Fruit fly (Drosophila melanogaster) whole organism, embryonic: Measurements from ENCODE around the gene RpL35.
A peak's percentile ranks its signal among the peaks of the same experiment; 100 is the strongest.

Experiments used
- ATbp ChIP-seq: fragments of 200-800 bp; sonication (Bioruptor generic); optimal IDR thresholded peaks from 2 replicates; lab custom pipeline; 2017; ENCODE audit warnings: missing biosample characterization, mild to moderate bottlenecking, missing genetic modification characterization, missing genetic modification reagents
- CG10209 ChIP-seq: fragments of 200-800 bp; sonication (Bioruptor generic); optimal IDR thresholded peaks from 3 replicates; lab custom pipeline; 2017; ENCODE audit warnings: missing biosample characterization, mild to moderate bottlenecking, missing genetic modification characterization, missing genetic modification reagents
- CG10431 ChIP-seq: fragments of 200-800 bp; sonication (Bioruptor generic); optimal IDR thresholded peaks from 3 replicates; lab custom pipeline; 2018; ENCODE audit warnings: missing biosample characterization, mild to moderate bottlenecking, missing genetic modification characterization
- CG10654 ChIP-seq: fragments of 200-800 bp; sonication (Bioruptor generic); optimal IDR thresholded peaks from 2 replicates; lab custom pipeline; 2016; ENCODE audit warnings: missing biosample characterization, missing genetic modification characterization
- CG10959 ChIP-seq: fragments of 200-800 bp; sonication (Bioruptor generic); IDR thresholded peaks from 2 replicates; pipeline ENCODE4 v1.3.6; 2022; ENCODE audit warnings: missing biosample characterization, missing genetic modification characterization
- CG11723 ChIP-seq: fragments of 200-800 bp; sonication (Bioruptor generic); optimal IDR thresholded peaks from 2 replicates; lab custom pipeline; 2017; ENCODE audit warnings: missing biosample characterization, mild to moderate bottlenecking, missing genetic modification characterization
- CG12155 ChIP-seq: fragments of 200-800 bp; sonication (Bioruptor generic); optimal IDR thresholded peaks from 3 replicates; lab custom pipeline; 2016; ENCODE audit warnings: missing biosample characterization, missing genetic modification characterization
- CG13775 ChIP-seq: fragments of 200-800 bp; sonication (Bioruptor generic); optimal IDR thresholded peaks from 3 replicates; lab custom pipeline; 2017; ENCODE audit warnings: missing biosample characterization, mild to moderate bottlenecking, missing genetic modification characterization
- CG17359 ChIP-seq: fragments of 200-800 bp; sonication (Bioruptor generic); optimal IDR thresholded peaks from 3 replicates; lab custom pipeline; 2018; ENCODE audit warnings: missing biosample characterization, mild to moderate bottlenecking, missing genetic modification characterization, moderate library complexity
- CG17361 ChIP-seq: fragments of 200-800 bp; sonication (Bioruptor generic); IDR thresholded peaks from 3 replicates; pipeline ENCODE4 v1.3.6; 2022; ENCODE audit warnings: missing biosample characterization, missing genetic modification characterization
- CG18476 ChIP-seq: fragments of 200-800 bp; sonication (Bioruptor generic); optimal IDR thresholded peaks from 2 replicates; lab custom pipeline; 2016; ENCODE audit warnings: missing biosample characterization, mild to moderate bottlenecking, missing genetic modification characterization
- CG2678 ChIP-seq: fragments of 200-800 bp; sonication (Bioruptor generic); optimal IDR thresholded peaks from 3 replicates; lab custom pipeline; 2019; ENCODE audit warnings: missing biosample characterization, mild to moderate bottlenecking, missing genetic modification characterization, moderate library complexity
- CG31388 ChIP-seq: fragments of 200-800 bp; sonication (Bioruptor generic); optimal IDR thresholded peaks from 2 replicates; lab custom pipeline; 2016; ENCODE audit warnings: missing biosample characterization, missing genetic modification characterization
- CG4820 ChIP-seq: fragments of 200-800 bp; sonication (Bioruptor generic); optimal IDR thresholded peaks from 3 replicates; lab custom pipeline; 2016; ENCODE audit warnings: missing biosample characterization, missing genetic modification characterization
- CG6813 ChIP-seq: fragments of 200-800 bp; sonication (Bioruptor generic); optimal IDR thresholded peaks from 2 replicates; lab custom pipeline; 2017; ENCODE audit warnings: missing biosample characterization, missing genetic modification characterization, mild to moderate bottlenecking, moderate library complexity, missing genetic modification reagents
- CG8089 ChIP-seq: fragments of 200-800 bp; sonication (Bioruptor generic); optimal IDR thresholded peaks from 3 replicates; lab custom pipeline; 2016; ENCODE audit warnings: missing biosample characterization, missing genetic modification characterization
- CG8290 ChIP-seq, 3 experiments: fragments of 200-800 bp; sonication (Bioruptor generic); optimal IDR thresholded peaks; 2 replicates each; lab custom pipeline; 2016 to 2019; ENCODE audit warnings: missing biosample characterization in 3 of 3, missing genetic modification characterization in 3 of 3, mild to moderate bottlenecking in 2 of 3, moderate library complexity in 1 of 3
- CG8924 ChIP-seq: fragments of 200-800 bp; optimal IDR thresholded peaks from 3 replicates; lab custom pipeline; 2019; ENCODE audit warnings: missing biosample characterization, mild to moderate bottlenecking, missing genetic modification characterization, moderate library complexity
- CG9609 ChIP-seq: fragments of 200-800 bp; sonication (Bioruptor generic); optimal IDR thresholded peaks from 3 replicates; lab custom pipeline; 2016; ENCODE audit warnings: missing biosample characterization, missing genetic modification characterization
- CG9727 ChIP-seq: fragments of 200-800 bp; sonication (Bioruptor generic); optimal IDR thresholded peaks from 3 replicates; lab custom pipeline; 2017; ENCODE audit warnings: missing biosample characterization, mild to moderate bottlenecking, missing genetic modification characterization
- D19A ChIP-seq: fragments of 200-800 bp; optimal IDR thresholded peaks from 3 replicates; lab custom pipeline; 2019; ENCODE audit warnings: missing biosample characterization, mild to moderate bottlenecking, missing genetic modification characterization, moderate library complexity
- Hey ChIP-seq: fragments of 200-800 bp; sonication (Bioruptor generic); optimal IDR thresholded peaks from 3 replicates; lab custom pipeline; 2018; ENCODE audit warnings: missing biosample characterization, mild to moderate bottlenecking, missing genetic modification characterization
- NC2β ChIP-seq: fragments of 200-800 bp; sonication (Bioruptor generic); optimal IDR thresholded peaks from 2 replicates; lab custom pipeline; 2016; ENCODE audit warnings: missing biosample characterization, missing genetic modification characterization
- Rx ChIP-seq: fragments of 200-800 bp; sonication (Bioruptor generic); IDR thresholded peaks from 2 replicates; pipeline ENCODE4 v1.3.6; 2022; ENCODE audit warnings: missing biosample characterization, missing genetic modification characterization
- Side ChIP-seq: fragments of 200-800 bp; sonication (Bioruptor generic); optimal IDR thresholded peaks from 2 replicates; lab custom pipeline; 2016; ENCODE audit warnings: missing biosample characterization, missing genetic modification characterization
- ara ChIP-seq: fragments of 200-800 bp; sonication (Bioruptor generic); IDR thresholded peaks from 2 replicates; pipeline ENCODE4 v1.3.6; 2022; ENCODE audit warnings: missing biosample characterization, missing genetic modification characterization
- bcd ChIP-seq: fragments of 200-800 bp; sonication (Bioruptor generic); optimal IDR thresholded peaks from 2 replicates; lab custom pipeline; 2017; ENCODE audit warnings: missing biosample characterization, mild to moderate bottlenecking, missing genetic modification characterization
- btn ChIP-seq: fragments of 200-800 bp; sonication (Bioruptor generic); optimal IDR thresholded peaks from 2 replicates; lab custom pipeline; 2016; ENCODE audit warnings: missing biosample characterization, missing genetic modification characterization
- chm ChIP-seq: fragments of 200-800 bp; sonication (Bioruptor generic); IDR thresholded peaks from 2 replicates; pipeline ENCODE4 v1.3.6; 2022; ENCODE audit warnings: missing biosample characterization, missing genetic modification characterization
- ci ChIP-seq: fragments of 200-800 bp; sonication (Bioruptor generic); IDR thresholded peaks from 3 replicates; pipeline ENCODE4 v1.3.6; 2022; ENCODE audit warnings: missing biosample characterization, missing genetic modification characterization
- corto ChIP-seq: fragments of 200-800 bp; sonication (Bioruptor generic); optimal IDR thresholded peaks from 2 replicates; lab custom pipeline; 2016; ENCODE audit warnings: missing biosample characterization, mild to moderate bottlenecking, missing genetic modification characterization, moderate library complexity
- dpn ChIP-seq, 2 experiments: fragments of 200-800 bp; sonication (Bioruptor generic); optimal IDR thresholded peaks; 3 replicates each; lab custom pipeline; 2016; ENCODE audit warnings: missing biosample characterization in 2 of 2, missing genetic modification characterization in 2 of 2
- fd96Cb ChIP-seq: fragments of 200-800 bp; sonication (Bioruptor generic); optimal IDR thresholded peaks from 2 replicates; lab custom pipeline; 2018; ENCODE audit warnings: missing biosample characterization, mild to moderate bottlenecking, missing genetic modification characterization, moderate library complexity
- fru ChIP-seq: fragments of >200 bp; optimal IDR thresholded peaks from 2 replicates; lab custom pipeline; 2017
- gro ChIP-seq: fragments of 200-800 bp; sonication (Bioruptor generic); optimal IDR thresholded peaks from 2 replicates; lab custom pipeline; 2016; ENCODE audit warnings: missing biosample characterization, missing genetic modification characterization
- hkb ChIP-seq, 2 experiments: fragments of 200-800 bp in 1 of 2; fragments of >200 bp in 1 of 2; sonication (Bioruptor generic) in 1 of 2; IDR thresholded peaks in 1 of 2; optimal IDR thresholded peaks in 1 of 2; 2 replicates each; pipeline versions ENCODE4 v1.3.6 to Lab custom; 2017 to 2022; ENCODE audit warnings: missing biosample characterization in 1 of 2, missing genetic modification characterization in 1 of 2
- kah ChIP-seq: fragments of 200-800 bp; sonication (Bioruptor generic); optimal IDR thresholded peaks from 2 replicates; lab custom pipeline; 2018; ENCODE audit warnings: missing biosample characterization, mild to moderate bottlenecking, missing genetic modification characterization
- onecut ChIP-seq: fragments of 200-800 bp; sonication (Bioruptor generic); IDR thresholded peaks from 2 replicates; pipeline ENCODE4 v1.3.6; 2022; ENCODE audit warnings: missing biosample characterization, missing genetic modification characterization
- prd ChIP-seq, 3 experiments: fragments of >200 bp in 2 of 3; fragments of 200-800 bp in 1 of 3; sonication (Bioruptor generic) in 1 of 3; optimal IDR thresholded peaks in 2 of 3; IDR thresholded peaks in 1 of 3; 2 replicates in 2 of 3; 3 replicates in 1 of 3; pipeline versions ENCODE4 v1.3.6 to Lab custom; 2017 to 2022; ENCODE audit warnings: missing biosample characterization in 1 of 3, missing genetic modification characterization in 1 of 3
- repo ChIP-seq: fragments of 200-800 bp; sonication (Bioruptor generic); optimal IDR thresholded peaks from 2 replicates; lab custom pipeline; 2016; ENCODE audit warnings: missing biosample characterization, missing genetic modification characterization
- seq ChIP-seq: fragments of 200-800 bp; sonication (Bioruptor generic); IDR thresholded peaks from 2 replicates; pipeline ENCODE4 v1.3.6; 2022; ENCODE audit warnings: missing biosample characterization, missing genetic modification characterization
- sim ChIP-seq: fragments of 200-800 bp; sonication (Bioruptor generic); IDR thresholded peaks from 2 replicates; pipeline ENCODE4 v1.3.6; 2022; ENCODE audit warnings: missing biosample characterization, missing genetic modification characterization
- sisA ChIP-seq: fragments of 200-800 bp; sonication (Bioruptor generic); IDR thresholded peaks from 2 replicates; pipeline ENCODE4 v1.3.6; 2022; ENCODE audit warnings: missing biosample characterization, missing genetic modification characterization
- tgo ChIP-seq: fragments of 200-800 bp; sonication (Bioruptor generic); IDR thresholded peaks from 3 replicates; pipeline ENCODE4 v1.3.6; 2022; ENCODE audit warnings: missing biosample characterization, missing genetic modification characterization
- tin ChIP-seq: fragments of 200-800 bp; sonication (Bioruptor generic); optimal IDR thresholded peaks from 3 replicates; lab custom pipeline; 2016; ENCODE audit warnings: missing biosample characterization, missing genetic modification characterization
- trem ChIP-seq: fragments of 200-800 bp; optimal IDR thresholded peaks from 3 replicates; lab custom pipeline; 2019; ENCODE audit warnings: missing biosample characterization, mild to moderate bottlenecking, missing genetic modification characterization, moderate library complexity
- tup ChIP-seq: fragments of 200-800 bp; sonication (Bioruptor generic); optimal IDR thresholded peaks from 2 replicates; lab custom pipeline; 2016; ENCODE audit warnings: missing biosample characterization, mild to moderate bottlenecking, missing genetic modification characterization, moderate library complexity

Gene RpL35

DNA sequence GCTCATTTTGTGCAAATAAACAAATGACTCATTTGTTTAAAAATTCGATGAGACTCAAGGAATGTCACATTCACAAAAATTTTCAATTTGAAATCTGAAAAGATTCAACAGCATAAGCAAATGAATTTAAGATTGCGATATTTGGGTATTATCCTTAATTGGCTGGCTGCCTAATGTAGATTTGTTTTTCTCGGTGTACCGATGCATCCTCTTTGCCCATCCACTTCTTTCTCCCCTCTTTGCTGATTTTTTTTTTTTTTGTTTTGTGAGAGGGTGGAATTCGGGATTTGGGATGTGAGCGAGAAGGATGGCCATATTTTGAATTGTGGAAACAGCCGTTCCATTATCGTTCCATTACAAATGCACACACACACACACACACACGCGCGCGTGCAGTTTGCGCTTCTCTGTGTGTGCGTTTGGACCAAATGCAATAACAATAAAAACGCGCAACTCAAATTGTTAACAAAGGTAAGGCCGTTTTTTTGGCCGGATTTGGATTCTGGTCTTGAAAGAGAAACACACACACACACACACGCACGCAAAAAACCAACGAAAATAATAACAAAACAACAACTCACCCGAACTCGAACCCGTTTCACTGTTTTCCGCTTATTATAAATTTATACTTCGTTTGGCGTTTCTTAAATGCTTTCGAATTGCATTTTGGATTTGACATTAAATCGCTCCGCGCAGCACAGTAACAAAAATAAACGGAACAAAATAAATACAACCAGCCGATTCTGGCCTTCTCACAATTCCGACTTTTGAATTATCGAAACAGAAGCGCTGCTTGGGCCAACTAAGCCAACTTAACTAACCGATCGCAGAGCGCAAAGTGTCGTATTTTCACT is 7.1 kb downstream of the RpL35 start (continued):
- TF ChIP-seq sisA (GFP tag; lab: Robert Waterston, UW) (peak; percentile 54; the same call in 1 of the 2 replicates), trem (tag; lab: Kevin White, UChicago) (peak; percentile 48), CG2678 (no peak), tup (GFP tag; lab: Kevin White, UChicago) (no peak), CG6813 (GFP tag; lab: Kevin White, UChicago) (peak; percentile 43), CG8924 (tag; lab: Kevin White, UChicago) (peak; percentile 52), D19A (tag; lab: Kevin White, UChicago) (peak; percentile 43), CG4820 (GFP tag; lab: Kevin White, UChicago) (peak; percentile 50), CG13775 (GFP tag; lab: Kevin White, UChicago) (peak; percentile 33), CG17359 (peak; percentile 54), dpn (GFP tag; optimal IDR thresholded peaks at IDR 0.05; lab: Kevin White, UChicago) (peak; percentile 48 to 49), chm (GFP tag; lab: Robert Waterston, UW) (peak; percentile 24; the same call in 1 of the 2 replicates), CG31388 (GFP tag; lab: Kevin White, UChicago) (no peak), ara (0 out of 2 replicates have a peak, but pooled peaks have one; percentile 46), CG10959 (0 out of 2 replicates have a peak, but pooled peaks have one; percentile 8), CG17361 (GFP tag; lab: Robert Waterston, UW) (0 out of 3 replicates have a peak, but pooled peaks have one; percentile 50), hkb (optimal IDR thresholded peaks at IDR 0.05; lab: Kevin White, UChicago) (no peak), hkb (GFP tag; IDR thresholded peaks at IDR 0.05; lab: Robert Waterston, UW) (peak; percentile 62; the same call in 1 of the 2 replicates), Side (no peak), CG9609 (GFP tag; lab: Kevin White, UChicago) (peak; percentile 41), CG11723 (peak; percentile 7), Hey (tag; lab: Kevin White, UChicago) (no peak), gro (no peak), seq (GFP tag; lab: Robert Waterston, UW) (0 out of 2 replicates have a peak, but pooled peaks have one; percentile 22), CG10209 (GFP tag; lab: Kevin White, UChicago) (peak; percentile 7), NC2β (GFP tag; lab: Kevin White, UChicago) (peak; percentile 63), fd96Cb (tag; lab: Kevin White, UChicago) (peak; percentile 65), CG12155 (GFP tag; lab: Kevin White, UChicago) (peak; percentile 14), CG18476 (peak; percentile 14), btn (GFP tag; lab: Kevin White, UChicago) (peak; percentile 3), tin (GFP tag; lab: Kevin White, UChicago) (peak; percentile 57), sim (peak; percentile 45; the same call in 1 of the 2 replicates), CG9727 (GFP tag; lab: Kevin White, UChicago) (peak; percentile 68), fru (lab: Kevin White, UChicago) (no peak), bcd (GFP tag; lab: Kevin White, UChicago) (peak; percentile 40), ci (GFP tag; lab: Robert Waterston, UW) (peak; percentile 61; the same call in 2 of the 3 replicates), tgo (GFP tag; lab: Robert Waterston, UW) (no peak), Rx (GFP tag; lab: Robert Waterston, UW) (0 out of 2 replicates have a peak, but pooled peaks have one; percentile 28), prd (optimal IDR thresholded peaks at IDR 0.05; lab: Kevin White, UChicago) (no peak), prd (GFP tag; IDR thresholded peaks at IDR 0.05; lab: Robert Waterston, UW) (peak; percentile 67; the same call in 2 of the 3 replicates), CG8089 (GFP tag; lab: Kevin White, UChicago) (peak; percentile 66), CG10654 (peak; percentile 33), repo (GFP tag; lab: Kevin White, UChicago) (no peak), ATbp (GFP tag; lab: Kevin White, UChicago) (peak; percentile 65), CG10431 (peak; percentile 34), corto (GFP tag; lab: Kevin White, UChicago) (no peak), kah (GFP tag; lab: Kevin White, UChicago) (no peak), onecut (GFP tag; lab: Robert Waterston, UW) (no peak), CG8290 (GFP tag; optimal IDR thresholded peaks at IDR 0.05; lab: Kevin White, UChicago) (peak; percentile 5), CG8290 (tag; optimal IDR thresholded peaks at IDR 0.05; lab: Kevin White, UChicago) (no peak)
